Worm (Caenorhabditis elegans) whole organism, early embryonic: ENCODE results near the gene rpl-36.

Source experiments
- ama-1 ChIP-seq: fragments of 150-350 bp; optimal IDR thresholded peaks from 2 replicates; lab custom pipeline; 2014
- tra-4 ChIP-seq: sonication (generic microtip); optimal IDR thresholded peaks from 2 replicates; lab custom pipeline; 2017; ENCODE audit warnings: missing genetic modification characterization, missing compliant biosample characterization

DNA sequence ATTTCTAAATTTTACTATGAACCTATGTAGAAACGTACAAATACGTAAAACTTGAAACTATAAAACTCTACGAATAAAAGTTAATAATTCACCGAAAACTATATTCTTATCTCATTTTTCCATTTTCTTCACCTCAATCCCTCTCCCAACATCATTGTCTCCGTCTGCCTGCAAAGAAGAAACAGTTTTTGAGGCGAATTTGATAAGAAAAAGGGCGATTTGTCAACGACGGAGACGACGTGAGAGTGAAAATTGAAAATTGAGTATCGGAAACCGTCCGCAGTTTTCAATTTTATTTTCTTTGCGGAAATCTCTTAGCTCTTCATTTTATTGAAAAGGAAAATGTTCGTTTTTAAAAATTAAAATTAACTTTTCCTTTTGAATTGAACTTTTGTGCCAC, 32.0 kb downstream of the rpl-36 start:
- TF ChIP-seq tra-4 (tag; lab: Kevin White, UChicago) (no peak), ama-1 (lab: Kevin White, UChicago) (no peak)
